Worm (Caenorhabditis elegans) whole organism, L1 larva: ENCODE results near the gene T19D12.4.

ENCODE experiments used
- blmp-1 ChIP-seq: fragments of 150-350 bp; optimal IDR thresholded peaks from 2 replicates; lab custom pipeline; 2014; ENCODE audit warnings: missing biosample characterization, missing genetic modification characterization
- skn-1 ChIP-seq: fragments of 150-350 bp; optimal IDR thresholded peaks from 2 replicates; lab custom pipeline; 2014; ENCODE audit warnings: missing biosample characterization, missing genetic modification characterization

DNA sequence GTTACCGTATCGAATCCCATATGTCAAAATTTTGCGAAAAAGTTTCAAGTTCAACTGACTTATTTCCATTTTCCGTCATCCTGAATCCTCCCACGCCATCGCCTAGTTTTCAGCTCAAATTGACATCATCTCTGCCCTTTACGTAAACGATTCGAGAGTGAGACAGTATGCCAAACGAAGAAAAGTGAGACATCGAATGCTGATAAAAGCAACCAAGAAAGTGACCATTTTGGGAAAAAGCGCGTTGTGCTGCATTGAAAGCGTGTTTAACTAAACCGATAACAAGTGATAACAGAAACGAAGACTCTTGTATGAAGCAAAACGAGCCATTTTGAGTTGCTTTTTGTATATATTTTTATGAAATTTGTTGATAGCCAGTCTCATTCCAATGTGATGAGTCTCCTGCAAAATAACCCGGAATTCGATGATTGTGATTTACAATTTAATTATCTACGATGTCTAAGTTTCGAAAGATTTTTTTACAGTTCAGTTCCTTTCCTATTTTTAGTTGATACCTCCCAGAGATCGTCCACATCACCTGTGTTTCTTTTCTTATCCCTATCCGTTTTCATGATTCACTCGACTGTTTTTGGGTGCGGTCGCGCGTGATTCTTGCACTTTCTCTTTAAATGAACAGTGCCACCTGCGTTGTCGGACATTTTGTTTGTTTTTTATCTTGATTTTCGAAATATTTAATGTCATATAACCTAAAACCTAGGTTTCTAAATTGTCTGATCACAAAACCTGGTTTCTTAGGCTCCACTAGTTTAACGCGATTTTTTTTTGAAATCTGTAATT lies 15.5 kb upstream of the T19D12.4 start:
- TF ChIP-seq blmp-1 (tag; lab: Kevin White, UChicago) (peak; percentile 95), skn-1 (tag; lab: Kevin White, UChicago) (no peak)
